Worm (Caenorhabditis elegans): ENCODE measurements around the gene srb-3.

DNA sequence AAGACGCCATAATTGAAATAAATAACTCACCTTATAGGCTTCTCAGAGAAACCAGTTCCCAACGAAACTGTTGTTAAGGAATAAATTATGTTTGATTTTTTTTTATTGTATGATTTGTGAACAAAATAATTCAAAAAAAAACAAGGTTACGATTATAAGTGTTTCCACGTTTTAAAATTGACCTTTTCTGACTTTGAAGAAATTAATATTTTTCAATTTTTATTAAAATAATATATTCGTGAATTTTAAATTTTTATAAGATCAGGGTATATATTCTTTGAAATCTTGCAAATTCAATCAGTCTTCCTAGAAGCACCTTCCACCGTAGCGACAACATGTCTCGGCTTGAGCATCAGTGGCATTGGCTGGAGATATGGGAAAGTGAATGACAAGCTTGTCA, 7.7 kb upstream of the srb-3 start, which contains the start of gene C27D6.3:
- TF ChIP-seq elt-4 (tag; optimal IDR thresholded peaks at IDR 0.05) (no peak), ceh-31 (tag; optimal IDR thresholded peaks at IDR 0.05) (no peak)

All from whole organism, late embryonic.